Worm (Caenorhabditis elegans): ENCODE results near the gene feh-1.

feh-1 gene

DNA sequence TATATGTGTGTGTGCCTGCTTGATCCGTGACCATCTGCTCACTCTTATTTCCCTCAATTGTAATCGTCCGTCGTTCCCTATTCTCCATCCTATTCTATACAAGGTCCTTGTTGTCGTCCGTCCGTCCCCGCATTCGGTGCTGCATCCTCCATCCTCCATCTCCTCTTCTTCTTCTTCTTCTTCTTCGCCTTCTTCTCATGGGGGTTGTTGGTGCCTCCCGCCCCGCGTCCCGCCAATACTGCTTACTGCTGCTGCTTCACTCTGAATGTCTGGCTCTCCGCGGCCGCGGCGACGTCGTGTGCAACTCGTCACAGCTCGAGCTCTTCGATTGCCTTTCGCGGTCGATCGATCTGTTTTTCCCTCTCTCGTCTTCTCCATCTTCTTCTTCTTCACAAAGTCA is 14.6 kb upstream of the feh-1 start (continued):
- no peak for TF ChIP-seq nhr-10 (tag; optimal IDR thresholded peaks at IDR 0.05)

DNA sequence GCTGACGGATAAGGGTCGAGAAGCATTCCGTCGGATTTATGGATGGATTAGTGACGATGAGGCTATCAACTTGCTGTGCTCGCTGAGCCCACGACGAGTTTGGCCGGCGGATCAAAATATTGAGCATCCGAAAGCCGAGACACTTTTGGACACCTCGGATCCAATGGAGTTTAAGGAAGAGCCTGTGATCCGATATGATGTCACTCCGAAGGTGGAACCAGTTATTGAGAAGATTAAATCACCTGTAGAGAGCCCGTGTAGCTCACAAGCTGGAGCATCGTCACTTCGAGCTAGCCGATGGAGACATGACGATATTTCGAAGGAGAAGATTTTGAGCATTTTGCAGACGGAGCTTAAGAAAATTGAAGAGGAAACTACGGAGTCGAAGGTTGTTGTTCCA is 9.2 kb upstream of the feh-1 start:
- TF ChIP-seq aha-1 (tag) (peak; percentile 93), madf-9 (GFP tag; conservative IDR thresholded peaks at IDR 0.05) (no peak)

DNA sequence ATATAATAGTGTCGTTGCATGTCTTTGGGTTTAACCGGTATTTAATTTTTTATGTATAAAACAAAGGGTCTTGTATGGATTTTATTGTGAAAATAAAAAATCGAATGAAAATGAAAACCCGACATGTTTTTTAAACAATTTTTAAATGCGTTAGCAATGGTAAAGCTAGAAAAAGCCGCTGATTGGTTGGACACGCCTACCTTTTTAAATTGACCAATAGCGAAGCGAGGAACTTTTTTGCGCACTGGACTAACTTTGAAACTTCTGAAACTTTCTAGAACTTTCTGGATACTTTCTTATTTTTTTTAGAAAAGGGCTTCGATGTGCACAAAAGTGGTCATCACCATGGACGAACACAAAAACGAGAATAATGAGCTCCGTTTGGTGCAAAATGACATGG is 3.4 kb upstream of the feh-1 start:
- TF ChIP-seq skn-1 (tag; optimal IDR thresholded peaks at IDR 0.05), result no peak
- no peak for TF ChIP-seq dmd-6 (GFP tag; IDR thresholded peaks at IDR 0.05)
- TF ChIP-seq dmd-9 (GFP tag; IDR thresholded peaks at IDR 0.05), result no peak
- no peak for TF ChIP-seq Y48G9A.11 (GFP tag; IDR thresholded peaks at IDR 0.05)
- no peak for TF ChIP-seq fos-1 (tag; optimal IDR thresholded peaks at IDR 0.05)
- TF ChIP-seq nhr-10 (tag; optimal IDR thresholded peaks at IDR 0.05), result no peak
- TF ChIP-seq unc-39 (tag; optimal IDR thresholded peaks at IDR 0.05), result no peak
- TF ChIP-seq php-3 (GFP tag; IDR thresholded peaks at IDR 0.05), result no peak
- TF ChIP-seq nhr-48 (tag; optimal IDR thresholded peaks at IDR 0.05), result no peak
- TF ChIP-seq mdt-29 (GFP tag; IDR thresholded peaks at IDR 0.05), result no peak
- TF ChIP-seq aha-1 (tag), result no peak
- TF ChIP-seq saeg-2 (GFP tag; IDR thresholded peaks at IDR 0.05), result no peak
- no peak for TF ChIP-seq lin-13 (GFP tag; optimal IDR thresholded peaks at IDR 0.05)
- no peak for TF ChIP-seq gei-8 (GFP tag; optimal IDR thresholded peaks at IDR 0.05)
- TF ChIP-seq madf-9 (GFP tag; conservative IDR thresholded peaks at IDR 0.05), result no peak
- no peak for TF ChIP-seq vab-7 (GFP tag; IDR thresholded peaks at IDR 0.05)
- TF ChIP-seq daf-12 (tag; optimal IDR thresholded peaks at IDR 0.05), result no peak

ce11 chrIII:2551981-2552380 is 2.3 kb downstream of the feh-1 start:
- no peak for TF ChIP-seq egl-27 (tag; optimal IDR thresholded peaks at IDR 0.05)
- peak in 1 of 2 experiments; percentile 76 for TF ChIP-seq unc-62 (GFP tag; optimal IDR thresholded peaks at IDR 0.05 in 1 of 2)
- TF ChIP-seq unc-62 (tag; optimal IDR thresholded peaks at IDR 0.05), result no peak
- TF ChIP-seq ceh-32 (tag; optimal IDR thresholded peaks at IDR 0.05; ENCODE audit: poor library complexity), result no peak
- TF ChIP-seq ceh-28 (tag; optimal IDR thresholded peaks at IDR 0.05), result no peak
- no peak for TF ChIP-seq R02D3.7 (tag; optimal IDR thresholded peaks at IDR 0.05)
- no peak for TF ChIP-seq F37D6.2 (tag; optimal IDR thresholded peaks at IDR 0.05)
- no peak for TF ChIP-seq mdl-1 (tag; optimal IDR thresholded peaks at IDR 0.05)

DNA sequence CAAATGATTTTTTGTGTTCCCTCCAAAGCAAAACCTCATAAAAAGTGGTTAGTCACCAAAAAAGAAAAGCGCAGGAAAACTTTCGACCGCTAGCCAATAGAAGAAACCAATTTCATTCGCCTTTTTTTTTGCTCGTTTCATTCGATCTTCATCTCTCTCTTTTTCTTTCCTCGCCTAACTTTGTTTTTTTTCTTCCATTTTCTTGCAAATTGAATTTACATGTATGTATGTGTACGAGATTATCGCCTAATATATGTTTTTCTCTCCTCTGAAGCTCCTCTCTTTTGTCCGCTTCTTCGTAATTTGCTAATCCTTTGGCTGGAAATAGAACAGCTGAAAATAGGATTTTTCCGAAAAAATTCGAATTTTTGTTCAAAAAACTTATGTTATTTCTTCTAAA is 2.7 kb downstream of the feh-1 start:
- TF ChIP-seq lsy-2 (tag; optimal IDR thresholded peaks at IDR 0.05), result peak in 1 of 2 experiments; percentile 18
- no peak for TF ChIP-seq nhr-102 (tag; optimal IDR thresholded peaks at IDR 0.05)
- no peak for TF ChIP-seq hmg-1.1 (GFP tag; IDR thresholded peaks at IDR 0.05)
- peak; percentile 1 for TF ChIP-seq rbr-2 (tag; optimal IDR thresholded peaks at IDR 0.05)
- TF ChIP-seq ces-1 (GFP tag; optimal IDR thresholded peaks at IDR 0.05), result peak; percentile 81

DNA sequence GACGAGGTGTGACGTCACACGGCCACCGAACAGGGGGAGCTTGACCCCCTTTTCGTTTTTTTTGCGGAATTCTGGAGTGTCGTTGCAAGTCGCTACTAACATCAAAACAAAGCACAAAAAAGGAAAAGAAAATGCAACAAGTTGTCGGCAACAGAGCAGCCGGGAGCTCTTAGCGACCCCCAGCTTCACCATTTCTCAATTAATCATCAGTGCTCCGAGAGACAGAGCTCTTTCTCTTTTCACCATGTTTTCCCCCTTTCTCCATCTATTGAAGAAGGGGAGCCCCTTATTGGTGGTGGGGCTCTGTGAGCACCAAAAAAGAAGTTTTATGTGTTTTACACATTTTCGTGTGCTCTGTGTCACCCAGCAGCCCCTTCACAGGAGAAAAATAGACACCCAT is 3.9 kb downstream of the feh-1 start:
- TF ChIP-seq nhr-237 (tag; optimal IDR thresholded peaks at IDR 0.05) (no peak), tra-1 (GFP tag; IDR thresholded peaks at IDR 0.05) (no peak), nhr-28 (tag; optimal IDR thresholded peaks at IDR 0.05) (no peak), nhr-25 (tag; optimal IDR thresholded peaks at IDR 0.05; ENCODE audit: borderline replicate concordance, insufficient read depth) (no peak), mdt-29 (GFP tag; IDR thresholded peaks at IDR 0.05) (no peak), nhr-10 (tag; optimal IDR thresholded peaks at IDR 0.05) (no peak), F37D6.2 (tag; optimal IDR thresholded peaks at IDR 0.05) (no peak), nhr-111 (GFP tag; optimal IDR thresholded peaks at IDR 0.05) (no peak), zfp-3 (GFP tag; conservative IDR thresholded peaks at IDR 0.05) (no peak), ctbp-1 (GFP tag; IDR thresholded peaks at IDR 0.05) (no peak), nhr-77 (tag; optimal IDR thresholded peaks at IDR 0.05) (no peak), skn-1 (tag; optimal IDR thresholded peaks at IDR 0.05) (no peak), R02D3.7 (tag; optimal IDR thresholded peaks at IDR 0.05) (no peak), lin-39 (tag; optimal IDR thresholded peaks at IDR 0.05) (no peak), snpc-4 (tag; optimal IDR thresholded peaks at IDR 0.05) (no peak), nhr-48 (tag; optimal IDR thresholded peaks at IDR 0.05) (no peak), T20F7.1 (GFP tag; optimal IDR thresholded peaks at IDR 0.05) (no peak)
